Worm (Caenorhabditis elegans): ENCODE results near the gene perm-5.

DNA sequence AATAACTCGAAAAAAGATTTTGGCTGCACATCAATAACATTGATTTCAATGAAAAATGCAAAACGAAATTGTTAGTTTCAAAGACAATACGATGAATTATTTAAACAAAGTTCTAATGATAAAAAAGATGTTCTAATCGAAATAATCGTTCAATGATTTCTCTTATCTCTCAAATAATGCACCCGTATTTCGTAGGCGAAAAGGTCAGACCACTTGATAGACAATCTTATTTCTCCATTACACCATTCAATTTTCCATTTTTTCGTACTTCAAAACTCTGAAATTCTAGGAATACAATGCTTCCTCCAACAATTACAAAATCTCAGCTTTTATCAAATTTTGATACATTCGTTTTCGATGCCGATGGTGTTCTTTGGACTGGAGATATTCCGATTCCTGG, 40.8 kb upstream of the perm-5 start, which contains the start of gene C45E5.1:
- TF ChIP-seq him-1 (tag; optimal IDR thresholded peaks at IDR 0.05), result no peak
- no peak for TF ChIP-seq dao-5 (tag; optimal IDR thresholded peaks at IDR 0.05)
